Worm (Caenorhabditis elegans): ENCODE measurements around the gene C11E4.6.
A peak's percentile ranks its signal among the peaks of the same experiment; 100 is the strongest.

The C11E4.6 gene

DNA sequence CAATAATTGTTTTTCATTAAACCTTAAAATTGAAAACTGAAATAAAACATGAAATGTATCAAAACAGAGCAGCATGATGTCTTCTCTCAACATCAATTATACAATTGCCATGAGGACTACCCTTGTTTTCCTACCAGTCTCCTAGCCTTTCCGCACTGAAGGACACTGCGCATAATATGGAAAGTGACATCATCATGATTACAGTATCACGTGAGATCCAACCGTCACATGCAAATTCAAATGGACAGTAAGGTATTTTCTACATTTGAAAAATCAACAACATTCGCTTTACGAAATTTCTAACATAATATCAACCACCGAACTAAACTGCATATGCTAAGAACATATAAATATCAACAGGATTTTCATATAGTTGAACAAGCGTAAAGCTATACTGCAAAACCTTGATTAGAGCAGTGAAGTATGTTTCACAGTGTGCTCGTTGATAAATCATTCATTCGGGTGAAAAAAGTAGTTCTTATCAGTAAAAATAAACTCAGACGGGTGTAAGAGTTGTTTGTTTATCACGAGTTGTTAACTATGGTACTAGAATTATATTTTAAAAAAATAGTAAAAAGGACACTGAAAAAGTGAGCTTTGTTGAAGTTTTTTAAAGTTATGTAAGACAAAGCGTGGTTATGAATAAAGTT lies 28.6 kb downstream of the C11E4.6 start (continued):
- TF ChIP-seq lsy-2 (tag; optimal IDR thresholded peaks at IDR 0.05) (peak; percentile 8 to 48), mdl-1 (tag; optimal IDR thresholded peaks at IDR 0.05) (peak in 1 of 2 experiments; percentile 33), C16A3.4 (tag; optimal IDR thresholded peaks at IDR 0.05) (peak; percentile 51), pqm-1 (tag; optimal IDR thresholded peaks at IDR 0.05) (no peak)

- TF ChIP-seq hlh-4 (tag; optimal IDR thresholded peaks at IDR 0.05) = no peak
- TF ChIP-seq elt-3 (tag; optimal IDR thresholded peaks at IDR 0.05) = no peak
- TF ChIP-seq nhr-237 (tag; optimal IDR thresholded peaks at IDR 0.05) = no peak
- no peak for TF ChIP-seq mef-2 (tag; optimal IDR thresholded peaks at IDR 0.05)
- no peak for TF ChIP-seq nhr-84 (tag; optimal IDR thresholded peaks at IDR 0.05)
- TF ChIP-seq blmp-1 (tag; optimal IDR thresholded peaks at IDR 0.05) = no peak
- no peak for TF ChIP-seq isw-1 (GFP tag; IDR thresholded peaks at IDR 0.05)
- TF ChIP-seq nhr-28 (tag; optimal IDR thresholded peaks at IDR 0.05) = no peak
- no peak for TF ChIP-seq nhr-12 (tag; optimal IDR thresholded peaks at IDR 0.05)
- no peak for TF ChIP-seq elt-2 (tag; optimal IDR thresholded peaks at IDR 0.05)
- TF ChIP-seq ztf-11 (tag; optimal IDR thresholded peaks at IDR 0.05) = no peak
- TF ChIP-seq efl-3 (GFP tag; optimal IDR thresholded peaks at IDR 0.05) = no peak
- TF ChIP-seq nhr-77 (tag; optimal IDR thresholded peaks at IDR 0.05) = no peak
- no peak for TF ChIP-seq nhr-19 (GFP tag; conservative IDR thresholded peaks at IDR 0.05)
- TF ChIP-seq nhr-85 (tag) = no peak
- TF ChIP-seq fkh-8 (tag; optimal IDR thresholded peaks at IDR 0.05) = no peak
- peak; percentile 51 for TF ChIP-seq lin-14 (GFP tag; optimal IDR thresholded peaks at IDR 0.05)
- TF ChIP-seq xbp-1 (tag; optimal IDR thresholded peaks at IDR 0.05) = no peak
- TF ChIP-seq snpc-4 (tag; optimal IDR thresholded peaks at IDR 0.05) = no peak
- peak; percentile 18 for TF ChIP-seq nhr-71 (tag; optimal IDR thresholded peaks at IDR 0.05)
- TF ChIP-seq lsy-2 (tag; optimal IDR thresholded peaks at IDR 0.05) = peak in 1 of 2 experiments; percentile 20
- no peak for TF ChIP-seq hpl-2 (GFP tag; optimal IDR thresholded peaks at IDR 0.05)
Observed at ce11 chrX:9640902-9641301, 30.5 kb downstream of the C11E4.6 start.

ce11 chrX:9642775-9643461 lies 32.6 kb downstream of the C11E4.6 start:
- TF ChIP-seq irx-1 (tag; optimal IDR thresholded peaks at IDR 0.05) (peak; percentile 48), nhr-20 (tag; optimal IDR thresholded peaks at IDR 0.05) (peak; percentile 76), lir-3 (tag; optimal IDR thresholded peaks at IDR 0.05; ENCODE audit: poor library complexity) (no peak), egl-27 (tag; optimal IDR thresholded peaks at IDR 0.05) (no peak), xbp-1 (tag; optimal IDR thresholded peaks at IDR 0.05) (no peak), lin-14 (GFP tag; optimal IDR thresholded peaks at IDR 0.05) (peak; percentile 78), nhr-77 (tag; optimal IDR thresholded peaks at IDR 0.05) (no peak), nhr-85 (tag) (peak; percentile 96), sox-4 (tag; optimal IDR thresholded peaks at IDR 0.05) (peak; percentile 47), tbx-2 (tag; optimal IDR thresholded peaks at IDR 0.05) (peak; percentile 42), nhr-47 (tag; optimal IDR thresholded peaks at IDR 0.05) (peak; percentile 33), dpl-1 (GFP tag; optimal IDR thresholded peaks at IDR 0.05) (peak in 2 of 3 experiments; percentile 11 to 31), nhr-237 (tag; optimal IDR thresholded peaks at IDR 0.05) (no peak), nhr-19 (GFP tag; conservative IDR thresholded peaks at IDR 0.05) (peak; percentile 26; the same call in 1 of the 2 replicates), egl-13 (tag; optimal IDR thresholded peaks at IDR 0.05) (peak; percentile 8), nhr-12 (tag; optimal IDR thresholded peaks at IDR 0.05) (no peak), lsy-2 (tag; optimal IDR thresholded peaks at IDR 0.05) (peak; percentile 6 to 24), lin-35 (GFP tag; optimal IDR thresholded peaks at IDR 0.05) (peak; percentile 23 to 75), mep-1 (tag; optimal IDR thresholded peaks at IDR 0.05) (peak; percentile 60), ztf-11 (tag; optimal IDR thresholded peaks at IDR 0.05) (no peak), aha-1 (tag; optimal IDR thresholded peaks at IDR 0.05) (no peak), ceh-8 (GFP tag; optimal IDR thresholded peaks at IDR 0.05) (peak; percentile 47), snpc-4 (tag; optimal IDR thresholded peaks at IDR 0.05) (peak; percentile 27), blmp-1 (tag; optimal IDR thresholded peaks at IDR 0.05) (peak; percentile 99), hlh-17 (GFP tag; optimal IDR thresholded peaks at IDR 0.05; ENCODE audit: borderline replicate concordance) (no peak), isw-1 (GFP tag; IDR thresholded peaks at IDR 0.05) (no peak), rnt-1 (tag; optimal IDR thresholded peaks at IDR 0.05) (no peak), lin-13 (GFP tag; optimal IDR thresholded peaks at IDR 0.05) (no peak), jun-1 (tag; optimal IDR thresholded peaks at IDR 0.05) (no peak), snu-23 (GFP tag; optimal IDR thresholded peaks at IDR 0.05) (peak; percentile 66), lin-15B (tag; optimal IDR thresholded peaks at IDR 0.05) (no peak), skn-1 (tag; optimal IDR thresholded peaks at IDR 0.05) (peak; percentile 32), nhr-71 (tag; optimal IDR thresholded peaks at IDR 0.05) (peak; percentile 61)
